Fruit fly (Drosophila melanogaster) Kc167 (cell line): ENCODE data around the gene fend.
"Not testable (repeated sequence)": the region's sequence is repeated elsewhere in the genome, so short reads cannot be mapped to it uniquely, and the experiment has no call there.

ENCODE experiments used
- Myc ChIP-seq: fragments of >200 bp; optimal IDR thresholded peaks from 2 replicates; lab custom pipeline; 2017; ENCODE audit warnings: missing external identifiers
- Sin3A ChIP-seq: fragments of >200 bp; optimal IDR thresholded peaks from 2 replicates; lab custom pipeline; 2018; ENCODE audit warnings: missing external identifiers
- h ChIP-seq: fragments of >200 bp; optimal IDR thresholded peaks from 3 replicates; lab custom pipeline; 2018; ENCODE audit warnings: missing external identifiers
- insv ChIP-seq: fragments of >200 bp; optimal IDR thresholded peaks from 3 replicates; lab custom pipeline; 2018; ENCODE audit warnings: missing external identifiers
- psq ChIP-seq: fragments of >200 bp; optimal IDR thresholded peaks from 2 replicates; lab custom pipeline; 2017; ENCODE audit warnings: missing external identifiers
- ttk ChIP-seq: sonication (Bioruptor generic); optimal IDR thresholded peaks from 2 replicates; lab custom pipeline; 2017; ENCODE audit warnings: missing external identifiers

The fend gene

DNA sequence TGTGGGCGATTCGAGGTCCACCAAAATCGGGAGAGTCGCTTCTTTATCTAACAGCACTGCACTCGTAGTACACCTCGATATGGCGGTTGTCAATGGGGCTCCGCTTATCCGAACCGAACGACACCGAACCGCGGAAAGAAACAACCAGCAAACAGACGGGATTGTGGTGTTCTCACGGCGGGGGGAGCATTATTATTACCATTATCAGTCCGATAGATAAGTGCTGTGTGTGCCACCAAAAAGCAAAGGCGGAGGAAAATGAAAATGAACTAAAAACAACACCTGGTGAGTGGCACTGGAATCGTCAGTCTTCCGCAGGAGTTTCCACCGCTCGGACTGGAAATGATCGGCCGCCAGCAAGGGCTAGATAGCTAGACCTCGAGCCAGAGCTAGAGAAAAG, 26.5 kb downstream of the fend start, which contains the start of gene AP-1gamma:
Gene AP-1gamma, plus strand, starts transcription at position 305 of the 400 bp plus-strand sequence.
- no peak for TF ChIP-seq Myc (lab: Kevin White, UChicago)
- TF ChIP-seq psq, result no peak
- no peak for TF ChIP-seq insv (lab: Kevin White, UChicago)
- no peak for TF ChIP-seq ttk (lab: Kevin White, UChicago)
- TF ChIP-seq h (lab: Kevin White, UChicago), result no peak
- TF ChIP-seq Sin3A, result no peak

dm6 chrX:9106775-9107283, 28.1 kb downstream of the fend start, which contains the start of gene Arfrp1:
Gene Arfrp1 (plus strand): TSS chrX:9107069.
- TF ChIP-seq insv (lab: Kevin White, UChicago), result no peak
- no peak for TF ChIP-seq ttk (lab: Kevin White, UChicago)
- TF ChIP-seq Sin3A, result no peak
- TF ChIP-seq h (lab: Kevin White, UChicago), result no peak
- no peak for TF ChIP-seq Myc (lab: Kevin White, UChicago)
- no peak for TF ChIP-seq psq

dm6 chrX:9106212-9106774, 28.6 kb downstream of the fend start, which contains the start of gene Bx42:
Gene Bx42 (minus strand): TSS chrX:9106604.
- TF ChIP-seq insv (lab: Kevin White, UChicago) (no peak), h (lab: Kevin White, UChicago) (no peak), ttk (lab: Kevin White, UChicago) (no peak)

- TF ChIP-seq insv (lab: Kevin White, UChicago), result no peak
- TF ChIP-seq psq, result no peak
- TF ChIP-seq h (lab: Kevin White, UChicago), result no peak
- no peak for TF ChIP-seq Myc (lab: Kevin White, UChicago)
- no peak for TF ChIP-seq ttk (lab: Kevin White, UChicago)
- no peak for TF ChIP-seq Sin3A
Measured at dm6 chrX:9103308-9104185, 31.4 kb downstream of the fend start, which contains the start of gene CG7766. Gene CG7766 (minus strand): TSS chrX:9103739.

dm6 chrX:9102125-9102524, 32.8 kb downstream of the fend start:
- no peak for TF ChIP-seq insv (lab: Kevin White, UChicago)
- no peak for TF ChIP-seq ttk (lab: Kevin White, UChicago)
- TF ChIP-seq Sin3A, result no peak
- TF ChIP-seq h (lab: Kevin White, UChicago), result no peak
- no peak for TF ChIP-seq psq
- no peak for TF ChIP-seq Myc (lab: Kevin White, UChicago)

DNA sequence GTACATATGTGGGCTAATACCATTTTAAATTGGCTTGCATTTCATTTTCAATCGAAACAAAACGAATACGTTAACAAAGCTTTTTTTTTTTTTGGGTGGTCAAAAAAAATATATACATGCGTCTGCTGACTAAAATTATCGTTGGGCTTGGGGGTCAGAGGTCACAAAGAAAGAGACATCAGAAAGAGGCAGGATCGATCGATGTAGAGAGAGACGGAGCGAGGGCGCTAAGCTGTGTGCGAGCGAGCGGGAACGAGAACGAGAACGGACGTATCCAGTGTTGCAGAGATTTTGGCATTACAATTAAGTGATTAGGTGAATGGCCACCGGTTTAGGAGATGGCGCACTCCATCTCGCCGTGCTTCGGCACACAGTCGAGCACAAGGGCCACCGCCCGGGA, 41.0 kb downstream of the fend start:
- TF ChIP-seq h (lab: Kevin White, UChicago) (no peak), Myc (lab: Kevin White, UChicago) (no peak), Sin3A (no peak), ttk (lab: Kevin White, UChicago) (no peak), insv (lab: Kevin White, UChicago) (no peak), psq (no peak)

DNA sequence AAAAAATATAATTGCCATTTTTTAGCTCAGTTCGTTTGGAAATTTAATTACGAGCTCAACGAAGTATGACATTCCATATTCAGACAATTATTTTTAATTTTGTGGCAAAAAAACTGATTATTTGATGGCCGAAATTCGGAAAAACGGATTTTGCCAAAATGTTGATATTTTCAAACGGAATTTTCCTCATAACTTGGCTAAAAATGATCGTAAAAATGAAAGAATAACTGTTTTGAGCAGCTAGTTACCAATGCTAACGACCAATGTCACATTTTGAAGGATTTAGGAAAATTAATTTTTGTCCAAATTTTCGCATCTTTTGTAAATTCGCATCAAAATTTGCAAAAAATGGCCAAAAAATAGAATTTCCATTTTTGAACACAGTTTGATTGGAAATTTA, 41.8 kb downstream of the fend start:
- TF ChIP-seq h (lab: Kevin White, UChicago) (no peak), Myc (lab: Kevin White, UChicago) (no peak), ttk (lab: Kevin White, UChicago) (no peak), psq (no peak), Sin3A (no peak), insv (lab: Kevin White, UChicago) (no peak)

dm6 chrX:9090057-9090358, 44.9 kb downstream of the fend start:
- no peak for TF ChIP-seq h (lab: Kevin White, UChicago)
- TF ChIP-seq psq, result no peak
- TF ChIP-seq insv (lab: Kevin White, UChicago), result no peak
- no peak for TF ChIP-seq Sin3A
- TF ChIP-seq Myc (lab: Kevin White, UChicago), result no peak
- no peak for TF ChIP-seq ttk (lab: Kevin White, UChicago)

- no peak for TF ChIP-seq insv (lab: Kevin White, UChicago)
- TF ChIP-seq ttk (lab: Kevin White, UChicago), result no peak
- TF ChIP-seq h (lab: Kevin White, UChicago), result no peak
- TF ChIP-seq Sin3A, result no peak
- TF ChIP-seq Myc (lab: Kevin White, UChicago), result no peak
- TF ChIP-seq psq, result no peak
Measured at dm6 chrX:9089254-9090056, 45.4 kb downstream of the fend start, which contains the start of gene CCT2. Gene CCT2 (plus strand): TSS chrX:9089513.

DNA sequence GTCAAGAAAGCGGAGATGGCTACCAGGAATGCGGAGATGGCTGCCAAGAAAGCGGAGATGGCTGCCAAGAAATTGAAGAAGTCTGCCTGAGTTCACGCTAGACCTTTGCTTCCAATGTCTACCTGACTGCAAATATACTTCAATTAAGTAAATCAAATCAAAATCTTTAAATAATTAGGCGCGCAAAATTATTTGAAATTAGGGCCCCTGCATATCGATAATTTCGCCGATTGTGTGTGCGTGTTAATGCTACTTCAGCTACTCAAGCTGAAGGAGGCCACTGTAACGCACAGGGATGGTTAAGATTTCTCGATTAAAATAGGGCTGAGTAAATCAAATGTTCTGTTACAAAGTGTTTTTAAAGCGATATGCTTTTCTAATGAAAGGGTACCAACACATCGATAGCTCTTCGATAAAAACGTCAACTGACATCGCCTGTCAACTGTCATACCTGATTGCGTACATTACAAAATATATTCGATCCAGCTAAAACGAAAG, 46.9 kb downstream of the fend start, which contains the start of gene CG6999:
Gene CG6999, plus strand, starts transcription at position 448 of the 498 bp plus-strand sequence.
- TF ChIP-seq ttk (lab: Kevin White, UChicago); Myc (lab: Kevin White, UChicago); Sin3A: not testable (repeated sequence)

DNA sequence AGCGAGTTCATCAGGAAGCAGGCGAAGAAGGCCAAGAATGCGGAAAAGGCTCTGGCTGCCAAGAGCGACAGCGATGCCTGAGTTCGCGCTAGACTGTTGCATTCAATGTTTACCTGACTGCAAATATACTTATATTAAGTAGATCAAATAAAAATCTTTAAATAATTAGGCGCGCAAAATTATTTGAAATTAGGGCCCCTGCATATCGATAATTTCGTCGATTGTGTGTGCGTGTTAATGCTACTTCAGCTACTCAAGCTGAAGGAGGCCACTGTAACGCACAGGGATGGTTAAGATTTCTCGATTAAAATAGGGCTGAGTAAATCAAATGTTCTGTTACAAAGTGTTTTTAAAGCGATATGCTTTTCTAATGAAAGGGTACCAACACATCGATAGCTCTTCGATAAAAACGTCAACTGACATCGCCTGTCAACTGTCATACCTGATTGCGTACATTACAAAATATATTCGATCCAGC, 48.2 kb downstream of the fend start, which contains the start of gene CG32706:
Gene CG32706, plus strand, starts transcription at position 428 of the 478 bp plus-strand sequence.
- TF ChIP-seq ttk, h, Myc (lab: Kevin White, UChicago): not testable (repeated sequence)
